Worm (Caenorhabditis elegans): ENCODE results near the gene K07D4.2.

K07D4.2 gene

DNA sequence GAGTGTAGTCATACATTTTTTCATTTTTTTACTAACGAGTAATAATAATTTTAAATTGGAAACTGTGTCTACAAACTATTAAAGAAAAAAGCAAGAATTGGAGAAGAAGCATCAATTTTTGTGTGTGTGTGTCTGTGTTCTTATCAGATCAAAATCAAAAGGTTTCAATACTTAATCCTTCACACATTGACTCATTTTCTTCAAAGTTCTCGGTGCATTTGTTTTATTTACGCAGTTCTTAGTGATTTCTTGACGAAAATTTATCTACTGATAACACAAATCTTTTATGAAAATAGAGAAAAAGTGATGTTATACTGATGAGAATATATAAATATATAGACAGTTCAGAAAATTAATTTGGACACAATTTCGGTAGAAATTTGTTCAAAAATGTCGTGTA is 49.3 kb downstream of the K07D4.2 start, which contains the start of gene clc-22:
TSS of gene clc-22 (minus strand) at position 71 of the 400 bp plus-strand sequence.
- TF ChIP-seq unc-3 (GFP tag; conservative IDR thresholded peaks at IDR 0.05): no peak
- no peak for TF ChIP-seq unc-3 (tag; optimal IDR thresholded peaks at IDR 0.05)
- TF ChIP-seq pag-3 (tag; optimal IDR thresholded peaks at IDR 0.05; ENCODE audit: borderline replicate concordance): no peak

All from whole organism, late embryonic.